Worm (Caenorhabditis elegans) whole organism, L3 larva: ENCODE results near the gene C33G8.2.

Experiments
- aly-2 ChIP-seq: fragments of 150-350 bp; optimal IDR thresholded peaks from 2 replicates; lab custom pipeline; 2014; ENCODE audit warnings: missing biosample characterization, missing genetic modification characterization
- elt-3 ChIP-seq, 3 experiments: fragments of 150-350 bp in 1 of 3; sonication (generic microtip) in 2 of 3; optimal IDR thresholded peaks; 2 replicates in 2 of 3; 4 replicates in 1 of 3; lab custom pipeline; 2014 to 2017; ENCODE audit warnings: missing biosample characterization in 3 of 3, missing genetic modification characterization in 3 of 3
- fkh-10 ChIP-seq: sonication (generic microtip); optimal IDR thresholded peaks from 2 replicates; lab custom pipeline; 2017; ENCODE audit warnings: missing biosample characterization, missing genetic modification reagents, missing genetic modification characterization
- hmg-11 ChIP-seq: sonication (generic microtip); optimal IDR thresholded peaks from 2 replicates; lab custom pipeline; 2016; ENCODE audit warnings: missing genetic modification characterization, missing compliant biosample characterization
- lin-39 ChIP-seq: fragments of 150-350 bp; optimal IDR thresholded peaks from 2 replicates; lab custom pipeline; 2018; ENCODE audit warnings: missing biosample characterization, missing genetic modification reagents, missing genetic modification characterization
- nfya-1 ChIP-seq: sonication (generic microtip); optimal IDR thresholded peaks from 2 replicates; lab custom pipeline; 2017; ENCODE audit warnings: missing genetic modification characterization, mild to moderate bottlenecking, missing compliant biosample characterization, antibody characterized with exemption, moderate library complexity; ENCODE audit not compliant: insufficient read depth
- nhr-237 ChIP-seq: fragments of 150-350 bp; optimal IDR thresholded peaks from 2 replicates; lab custom pipeline; 2014; ENCODE audit warnings: missing biosample characterization, missing genetic modification characterization

DNA sequence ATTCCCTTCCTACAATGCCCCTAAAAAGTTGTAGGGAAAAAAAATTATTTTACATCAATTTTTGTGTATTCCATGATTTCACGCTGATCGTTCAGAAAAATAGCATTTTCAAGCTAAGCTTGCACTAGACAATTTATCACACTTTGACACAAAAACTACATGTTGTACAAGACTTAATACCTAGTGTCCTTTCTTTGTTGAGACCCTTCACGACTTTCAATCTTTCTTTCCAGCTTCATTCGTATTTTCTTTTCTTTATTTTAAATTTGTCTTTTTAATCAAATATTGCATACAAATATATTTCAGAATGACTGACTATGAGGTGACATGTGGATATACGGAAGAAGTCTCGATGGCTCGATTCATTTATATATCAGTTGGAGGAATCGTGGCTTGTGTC, 36.4 kb downstream of the C33G8.2 start, which contains the start of gene F20A1.2:
- TF ChIP-seq nhr-237 (tag; lab: Kevin White, UChicago), result no peak
- TF ChIP-seq hmg-11 (tag; lab: Kevin White, UChicago), result no peak
- TF ChIP-seq nfya-1 (tag; lab: Kevin White, UChicago), result no peak
- TF ChIP-seq lin-39 (tag; lab: Kevin White, UChicago), result no peak
- TF ChIP-seq fkh-10 (GFP tag; lab: Kevin White, UChicago), result no peak
- no peak for TF ChIP-seq elt-3 (tag; optimal IDR thresholded peaks at IDR 0.05; lab: Kevin White, UChicago)
- no peak for TF ChIP-seq aly-2 (tag; lab: Kevin White, UChicago)
